Fruit fly (Drosophila melanogaster): ENCODE measurements around the gene CHMP2B.
A peak's percentile ranks its signal among the peaks of the same experiment; 100 is the strongest.

Gene CHMP2B

DNA sequence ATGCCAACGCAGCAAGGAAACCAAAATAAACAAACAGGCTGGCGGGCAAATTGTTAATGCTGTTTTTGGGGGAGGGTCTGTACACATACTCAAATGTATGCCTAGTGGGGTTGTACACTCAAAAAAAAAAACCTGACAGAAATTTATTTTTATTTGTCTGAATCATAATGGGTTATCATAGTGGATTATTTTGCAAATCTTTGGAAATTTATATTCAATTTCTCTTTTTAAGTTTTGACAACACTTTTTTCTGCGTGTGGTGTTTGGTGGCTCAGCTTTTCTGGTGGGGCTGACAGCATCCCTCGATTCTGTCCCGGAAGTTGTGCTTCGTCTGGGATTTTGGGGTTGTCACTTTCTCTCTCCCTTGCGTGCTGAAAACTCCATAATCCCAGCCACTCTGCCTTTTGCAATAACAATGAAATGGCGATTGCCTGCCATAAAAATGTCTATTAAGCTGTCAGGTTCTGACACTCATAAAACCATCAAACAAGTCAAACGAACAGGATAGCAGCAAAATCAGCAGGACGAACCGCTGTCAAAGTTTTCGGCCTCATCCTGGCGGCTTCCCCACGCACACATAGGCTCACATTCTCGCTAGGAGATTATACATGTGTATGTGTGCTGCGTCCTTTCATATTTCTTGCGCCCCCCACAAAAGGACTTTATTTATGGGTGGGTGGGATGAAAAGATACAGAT, 15.6 kb downstream of the CHMP2B start (continued):
- TF ChIP-seq da (GFP tag; optimal IDR thresholded peaks at IDR 0.05) (no peak), CG6683 (GFP tag; optimal IDR thresholded peaks at IDR 0.05) (peak; percentile 76), odd (GFP tag; optimal IDR thresholded peaks at IDR 0.05) (peak; percentile 45), CG17385 (GFP tag; optimal IDR thresholded peaks at IDR 0.05) (peak; percentile 70), CG4282 (GFP tag; optimal IDR thresholded peaks at IDR 0.05) (peak; percentile 26), shn (GFP tag; optimal IDR thresholded peaks at IDR 0.05) (peak; percentile 51), pho (GFP tag; optimal IDR thresholded peaks at IDR 0.05) (peak; percentile 83), CkIIα-i1 (GFP tag; IDR thresholded peaks at IDR 0.05) (0 out of 2 replicates have a peak, but pooled peaks have one; percentile 41), Lhr (GFP tag; optimal IDR thresholded peaks at IDR 0.05) (peak; percentile 6), scrt (GFP tag; optimal IDR thresholded peaks at IDR 0.05) (peak; percentile 76), CG1832 (GFP tag; optimal IDR thresholded peaks at IDR 0.05) (no peak), CG6254 (GFP tag; optimal IDR thresholded peaks at IDR 0.05) (peak; percentile 57), CG31388 (GFP tag; optimal IDR thresholded peaks at IDR 0.05) (peak; percentile 25), CG2199 (GFP tag; IDR thresholded peaks at IDR 0.05) (0 out of 3 replicates have a peak, but pooled peaks have one; percentile 44), CG8290 (GFP tag; optimal IDR thresholded peaks at IDR 0.05) (peak; percentile 22), CG8290 (tag; optimal IDR thresholded peaks at IDR 0.05) (peak in 1 of 2 experiments; percentile 21), sqz (GFP tag; optimal IDR thresholded peaks at IDR 0.05) (no peak), seq (GFP tag; IDR thresholded peaks at IDR 0.05) (peak; percentile 87), ind (GFP tag; optimal IDR thresholded peaks at IDR 0.05) (peak; percentile 80), disco-r (GFP tag; optimal IDR thresholded peaks at IDR 0.05) (peak; percentile 48), mld (GFP tag; IDR thresholded peaks at IDR 0.05; ENCODE audit: partially characterized antibody) (no peak), ato (GFP tag; IDR thresholded peaks at IDR 0.05; ENCODE audit: partially characterized antibody) (no peak), NfI (GFP tag; optimal IDR thresholded peaks at IDR 0.05) (peak; percentile 61), HLHmδ (GFP tag; optimal IDR thresholded peaks at IDR 0.05) (no peak), gce (GFP tag; IDR thresholded peaks at IDR 0.05) (peak; percentile 70), ERR (GFP tag; optimal IDR thresholded peaks at IDR 0.05) (peak; percentile 74), CG12071 (GFP tag; optimal IDR thresholded peaks at IDR 0.05) (peak; percentile 64), klu (GFP tag; IDR thresholded peaks at IDR 0.05) (peak; percentile 44; the same call in 1 of the 2 replicates), CG3407 (GFP tag; optimal IDR thresholded peaks at IDR 0.05) (peak; percentile 61), toy (GFP tag; IDR thresholded peaks at IDR 0.05) (peak; percentile 59), CG13296 (GFP tag; optimal IDR thresholded peaks at IDR 0.05) (peak; percentile 82), sim (GFP tag; IDR thresholded peaks at IDR 0.05) (0 out of 2 replicates have a peak, but pooled peaks have one; percentile 39), Chrac-16 (GFP tag; optimal IDR thresholded peaks at IDR 0.05) (peak; percentile 61), Rx (GFP tag; IDR thresholded peaks at IDR 0.05) (peak; percentile 70), zen (tag; optimal IDR thresholded peaks at IDR 0.05) (no peak), gcm (GFP tag; optimal IDR thresholded peaks at IDR 0.05) (peak; percentile 49), CG3726 (GFP tag; IDR thresholded peaks at IDR 0.05) (no peak), lov (optimal IDR thresholded peaks at IDR 0.05) (no peak), lov (GFP tag; IDR thresholded peaks at IDR 0.05) (0 out of 3 replicates have a peak, but pooled peaks have one; percentile 35), tll (GFP tag; optimal IDR thresholded peaks at IDR 0.05) (no peak), row (GFP tag; IDR thresholded peaks at IDR 0.05) (peak; percentile 93), CG18262 (tag; optimal IDR thresholded peaks at IDR 0.05) (peak; percentile 37), Blimp-1 (GFP tag; optimal IDR thresholded peaks at IDR 0.05) (peak; percentile 74), insv (GFP tag; optimal IDR thresholded peaks at IDR 0.05) (peak in 1 of 2 experiments; percentile 3), CG34224 (GFP tag; IDR thresholded peaks at IDR 0.05; ENCODE audit: partially characterized antibody) (no peak), bsh (GFP tag; optimal IDR thresholded peaks at IDR 0.05) (peak in 1 of 2 experiments; percentile 80), repo (GFP tag; optimal IDR thresholded peaks at IDR 0.05) (peak; percentile 52), Lim3 (GFP tag; IDR thresholded peaks at IDR 0.05) (no peak), Atf3 (GFP tag; optimal IDR thresholded peaks at IDR 0.05) (no peak)

Data from whole organism, embryonic.